Worm (Caenorhabditis elegans) whole organism, L4/young adult: Measurements from ENCODE around the gene sru-20.

Source experiments
- W03F9.2 ChIP-seq: fragments of 150-350 bp; optimal IDR thresholded peaks from 2 replicates; lab custom pipeline; 2014; ENCODE audit warnings: missing biosample characterization, missing genetic modification characterization
- him-1 ChIP-seq: sonication (generic microtip); optimal IDR thresholded peaks from 2 replicates; lab custom pipeline; 2016; ENCODE audit warnings: missing genotype, missing genetic modification reagents, missing genetic modification characterization, missing compliant biosample characterization

ce11 chrIV:12520150-12520549 is 24.9 kb downstream of the sru-20 start, which contains the start of gene tsp-4:
- TF ChIP-seq W03F9.2 (tag; lab: Kevin White, UChicago) = no peak
- TF ChIP-seq him-1 (tag; lab: Kevin White, UChicago) = no peak
